Fruit fly (Drosophila melanogaster): ENCODE measurements around the gene CG13856.
A peak's percentile ranks its signal among the peaks of the same experiment; 100 is the strongest.

The CG13856 gene

dm6 chr3R:22447195-22447873 is 44.9 kb downstream of the CG13856 start, which contains the start of gene CG34288 (continued):
- TF ChIP-seq pnt (GFP tag; optimal IDR thresholded peaks at IDR 0.05): no peak
- TF ChIP-seq ranshi (GFP tag; IDR thresholded peaks at IDR 0.05): peak; percentile 53; the same call in 1 of the 2 replicates
- no peak for TF ChIP-seq CG1792 (GFP tag; optimal IDR thresholded peaks at IDR 0.05)
- TF ChIP-seq zfh2 (GFP tag; optimal IDR thresholded peaks at IDR 0.05): no peak
- peak; percentile 39; the same call in 1 of the 2 replicates for TF ChIP-seq CkIIα-i1 (GFP tag; IDR thresholded peaks at IDR 0.05)
- no peak for TF ChIP-seq chn (GFP tag; optimal IDR thresholded peaks at IDR 0.05)
- no peak for TF ChIP-seq amos (GFP tag; IDR thresholded peaks at IDR 0.05; ENCODE audit: partially characterized antibody)
- TF ChIP-seq lmd (GFP tag; IDR thresholded peaks at IDR 0.05): peak; percentile 26; the same call in 1 of the 2 replicates
- TF ChIP-seq Six4 (GFP tag; optimal IDR thresholded peaks at IDR 0.05): no peak
- TF ChIP-seq CG11247 (GFP tag; IDR thresholded peaks at IDR 0.05): peak; percentile 50; the same call in 1 of the 2 replicates
- no peak for TF ChIP-seq CG6854 (GFP tag; optimal IDR thresholded peaks at IDR 0.05)
- TF ChIP-seq CG32772 (GFP tag; IDR thresholded peaks at IDR 0.05): 0 out of 2 replicates have a peak, but pooled peaks have one; percentile 6
- peak; percentile 73 for TF ChIP-seq NFAT (GFP tag; IDR thresholded peaks at IDR 0.05)
- TF ChIP-seq Adf1 (GFP tag; IDR thresholded peaks at IDR 0.05): no peak
- no peak for TF ChIP-seq CG6683 (GFP tag; optimal IDR thresholded peaks at IDR 0.05)
- peak; percentile 42; the same call in 1 of the 2 replicates for TF ChIP-seq CG17328 (GFP tag; IDR thresholded peaks at IDR 0.05)
- 0 out of 2 replicates have a peak, but pooled peaks have one; percentile 32 for TF ChIP-seq Awh (GFP tag; IDR thresholded peaks at IDR 0.05)
- TF ChIP-seq CG31441 (GFP tag; IDR thresholded peaks at IDR 0.05): no peak
- no peak for TF ChIP-seq CG3726 (GFP tag; IDR thresholded peaks at IDR 0.05)
- TF ChIP-seq CG17186 (GFP tag; optimal IDR thresholded peaks at IDR 0.05): no peak
- peak in 1 of 2 experiments; percentile 21 for TF ChIP-seq dpn (GFP tag; optimal IDR thresholded peaks at IDR 0.05)
- no peak for TF ChIP-seq NfI (GFP tag; optimal IDR thresholded peaks at IDR 0.05)
- no peak for TF ChIP-seq Deaf1 (tag; optimal IDR thresholded peaks at IDR 0.05)
- no peak for TF ChIP-seq D19A (tag; optimal IDR thresholded peaks at IDR 0.05)
- no peak for TF ChIP-seq esg (GFP tag; conservative IDR thresholded peaks at IDR 0.05)
- TF ChIP-seq CG7963 (GFP tag; IDR thresholded peaks at IDR 0.05; ENCODE audit: partially characterized antibody): no peak
- TF ChIP-seq CG6654 (GFP tag; optimal IDR thresholded peaks at IDR 0.05): no peak
- no peak for TF ChIP-seq Hand (GFP tag; optimal IDR thresholded peaks at IDR 0.05)
- TF ChIP-seq nau (GFP tag; optimal IDR thresholded peaks at IDR 0.05): no peak
- no peak for TF ChIP-seq Meics (GFP tag; optimal IDR thresholded peaks at IDR 0.05)
- TF ChIP-seq CG1602 (GFP tag; optimal IDR thresholded peaks at IDR 0.05): no peak
- no peak for TF ChIP-seq CG4617 (GFP tag; optimal IDR thresholded peaks at IDR 0.05; ENCODE audit: borderline replicate concordance)
- peak; percentile 80 for TF ChIP-seq CG16779 (GFP tag; IDR thresholded peaks at IDR 0.05)
- TF ChIP-seq Spps (tag; optimal IDR thresholded peaks at IDR 0.05): no peak
- no peak for TF ChIP-seq Usf (GFP tag; optimal IDR thresholded peaks at IDR 0.05)
- TF ChIP-seq jigr1 (GFP tag; IDR thresholded peaks at IDR 0.05): no peak
- no peak for TF ChIP-seq cato (GFP tag; optimal IDR thresholded peaks at IDR 0.05; ENCODE audit: borderline replicate concordance)
- no peak for TF ChIP-seq CG15696 (tag; optimal IDR thresholded peaks at IDR 0.05)
- TF ChIP-seq tgo (GFP tag; IDR thresholded peaks at IDR 0.05): no peak; the same call in 2 of the 3 replicates
- no peak for TF ChIP-seq dan (GFP tag; IDR thresholded peaks at IDR 0.05)
- no peak for TF ChIP-seq Sin3A (optimal IDR thresholded peaks at IDR 0.05)
- no peak for TF ChIP-seq ERR (GFP tag; optimal IDR thresholded peaks at IDR 0.05)
- TF ChIP-seq CG3847 (GFP tag; IDR thresholded peaks at IDR 0.05): no peak; the same call in 1 of the 2 replicates
- no peak for TF ChIP-seq danr (GFP tag; IDR thresholded peaks at IDR 0.05)
- no peak for TF ChIP-seq repo (GFP tag; optimal IDR thresholded peaks at IDR 0.05)
- TF ChIP-seq mirr (GFP tag; optimal IDR thresholded peaks at IDR 0.05): peak; percentile 92
- TF ChIP-seq zf30C (GFP tag; optimal IDR thresholded peaks at IDR 0.05): no peak
- TF ChIP-seq knrl (GFP tag; IDR thresholded peaks at IDR 0.05; ENCODE audit: partially characterized antibody): no peak
- TF ChIP-seq CG9437 (GFP tag; optimal IDR thresholded peaks at IDR 0.05): no peak
- TF ChIP-seq CG3163 (GFP tag; optimal IDR thresholded peaks at IDR 0.05): peak; percentile 26
